Worm (Caenorhabditis elegans): ENCODE results near the gene fbxb-112.

DNA sequence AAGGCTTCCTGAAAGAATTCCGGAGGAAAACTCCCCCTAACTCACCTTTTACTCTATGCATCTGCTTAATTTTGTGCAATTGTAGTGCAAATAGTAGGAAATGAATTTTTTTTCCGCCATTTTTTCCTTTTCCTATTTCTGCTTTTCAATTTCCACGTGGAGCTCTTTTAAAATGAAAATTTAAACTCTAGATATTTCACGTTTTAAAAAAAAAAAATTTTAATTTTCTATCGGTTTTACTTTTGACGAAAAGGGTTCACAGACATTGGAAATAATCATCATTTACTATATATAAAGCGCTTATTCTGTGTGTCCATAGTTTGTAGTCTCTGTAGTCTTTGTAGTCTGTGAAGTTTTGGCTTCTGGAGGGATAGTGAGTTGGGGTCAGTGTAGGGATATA lies 9.3 kb upstream of the fbxb-112 start, which contains the start of gene Y49F6B.8:
- TF ChIP-seq nhr-23 (tag; optimal IDR thresholded peaks at IDR 0.05) (no peak), lin-39 (tag; optimal IDR thresholded peaks at IDR 0.05) (no peak), ztf-4 (tag; optimal IDR thresholded peaks at IDR 0.05) (no peak), gmeb-1 (tag; optimal IDR thresholded peaks at IDR 0.05) (no peak), mdl-1 (tag; optimal IDR thresholded peaks at IDR 0.05) (no peak), nhr-12 (tag; optimal IDR thresholded peaks at IDR 0.05) (no peak), nhr-77 (tag; optimal IDR thresholded peaks at IDR 0.05) (no peak), unc-39 (tag; optimal IDR thresholded peaks at IDR 0.05) (no peak), elt-3 (tag; optimal IDR thresholded peaks at IDR 0.05) (no peak), ztf-1 (GFP tag; conservative IDR thresholded peaks at IDR 0.05) (no peak), snpc-4 (tag; optimal IDR thresholded peaks at IDR 0.05) (no peak)
